Worm (Caenorhabditis elegans): ENCODE measurements around the gene grl-27.

The grl-27 gene

ce11 chrV:3555986-3556385, 19.7 kb downstream of the grl-27 start, which contains the start of gene grl-30:
Gene grl-30, plus strand, starts transcription at chrV:3556286.
- TF ChIP-seq ztf-29 (GFP tag; IDR thresholded peaks at IDR 0.05) (no peak), cog-1 (tag; optimal IDR thresholded peaks at IDR 0.05) (no peak), med-1 (GFP tag; optimal IDR thresholded peaks at IDR 0.05; ENCODE audit: insufficient read depth) (no peak), ztf-23 (GFP tag; IDR thresholded peaks at IDR 0.05) (no peak), flt-1 (GFP tag; IDR thresholded peaks at IDR 0.05) (no peak), ref-1 (GFP tag; conservative IDR thresholded peaks at IDR 0.05) (no peak), T22C8.4 (GFP tag; IDR thresholded peaks at IDR 0.05) (no peak), klf-2 (GFP tag; conservative IDR thresholded peaks at IDR 0.05) (no peak), tab-1 (GFP tag; IDR thresholded peaks at IDR 0.05) (no peak)

ce11 chrV:3554869-3555268, 20.8 kb downstream of the grl-27 start, which contains the start of gene grl-29:
Gene grl-29, minus strand, starts transcription at chrV:3555236.
- TF ChIP-seq klf-2 (GFP tag; conservative IDR thresholded peaks at IDR 0.05) (no peak), flt-1 (GFP tag; IDR thresholded peaks at IDR 0.05) (no peak), ztf-23 (GFP tag; IDR thresholded peaks at IDR 0.05) (0 out of 2 replicates have a peak, but pooled peaks have one; percentile 19)

ce11 chrV:3552740-3553469, 22.8 kb downstream of the grl-27 start, which contains the start of gene T24A6.20:
Gene T24A6.20, plus strand, starts transcription at chrV:3553134.
- TF ChIP-seq cog-1 (tag; optimal IDR thresholded peaks at IDR 0.05) (no peak), tab-1 (GFP tag; IDR thresholded peaks at IDR 0.05) (no peak), klf-2 (GFP tag; conservative IDR thresholded peaks at IDR 0.05) (no peak), ref-1 (GFP tag; conservative IDR thresholded peaks at IDR 0.05) (no peak), T22C8.4 (GFP tag; IDR thresholded peaks at IDR 0.05) (no peak), med-1 (GFP tag; optimal IDR thresholded peaks at IDR 0.05; ENCODE audit: insufficient read depth) (no peak), ztf-23 (GFP tag; IDR thresholded peaks at IDR 0.05) (no peak), ztf-29 (GFP tag; IDR thresholded peaks at IDR 0.05) (no peak), flt-1 (GFP tag; IDR thresholded peaks at IDR 0.05) (no peak)

- no peak for TF ChIP-seq T22C8.4 (GFP tag; IDR thresholded peaks at IDR 0.05)
- TF ChIP-seq ref-1 (GFP tag; conservative IDR thresholded peaks at IDR 0.05) = no peak
- no peak for TF ChIP-seq klf-2 (GFP tag; conservative IDR thresholded peaks at IDR 0.05)
- TF ChIP-seq ztf-23 (GFP tag; IDR thresholded peaks at IDR 0.05) = no peak
- no peak for TF ChIP-seq flt-1 (GFP tag; IDR thresholded peaks at IDR 0.05)
- TF ChIP-seq ztf-29 (GFP tag; IDR thresholded peaks at IDR 0.05) = no peak
- no peak for TF ChIP-seq med-1 (GFP tag; optimal IDR thresholded peaks at IDR 0.05; ENCODE audit: insufficient read depth)
- TF ChIP-seq cog-1 (tag; optimal IDR thresholded peaks at IDR 0.05) = no peak
- TF ChIP-seq tab-1 (GFP tag; IDR thresholded peaks at IDR 0.05) = no peak
Measured at ce11 chrV:3551765-3552164, 23.9 kb downstream of the grl-27 start, which contains the start of gene grl-28. Gene grl-28, minus strand, starts transcription at chrV:3551865.

ce11 chrV:3549553-3549952, 26.1 kb downstream of the grl-27 start, which contains the start of gene sri-21:
Gene sri-21, plus strand, starts transcription at chrV:3549853.
- TF ChIP-seq ztf-23 (GFP tag; IDR thresholded peaks at IDR 0.05) (no peak), flt-1 (GFP tag; IDR thresholded peaks at IDR 0.05) (no peak), ztf-29 (GFP tag; IDR thresholded peaks at IDR 0.05) (no peak), klf-2 (GFP tag; conservative IDR thresholded peaks at IDR 0.05) (no peak), med-1 (GFP tag; optimal IDR thresholded peaks at IDR 0.05; ENCODE audit: insufficient read depth) (no peak), ref-1 (GFP tag; conservative IDR thresholded peaks at IDR 0.05) (no peak), tab-1 (GFP tag; IDR thresholded peaks at IDR 0.05) (no peak), cog-1 (tag; optimal IDR thresholded peaks at IDR 0.05) (no peak), T22C8.4 (GFP tag; IDR thresholded peaks at IDR 0.05) (no peak)

ce11 chrV:3548798-3549197, 26.9 kb downstream of the grl-27 start, which contains the start of gene srw-130:
Gene srw-130, minus strand, starts transcription at chrV:3548898.
- TF ChIP-seq ref-1 (GFP tag; conservative IDR thresholded peaks at IDR 0.05) (no peak), klf-2 (GFP tag; conservative IDR thresholded peaks at IDR 0.05) (no peak), flt-1 (GFP tag; IDR thresholded peaks at IDR 0.05) (no peak), med-1 (GFP tag; optimal IDR thresholded peaks at IDR 0.05; ENCODE audit: insufficient read depth) (no peak), ztf-29 (GFP tag; IDR thresholded peaks at IDR 0.05) (no peak), T22C8.4 (GFP tag; IDR thresholded peaks at IDR 0.05) (no peak), tab-1 (GFP tag; IDR thresholded peaks at IDR 0.05) (no peak), cog-1 (tag; optimal IDR thresholded peaks at IDR 0.05) (no peak), ztf-23 (GFP tag; IDR thresholded peaks at IDR 0.05) (no peak)

ce11 chrV:3546517-3546916, 29.1 kb downstream of the grl-27 start, which contains the start of gene srbc-68:
Gene srbc-68, minus strand, starts transcription at chrV:3546617.
- TF ChIP-seq ref-1 (GFP tag; conservative IDR thresholded peaks at IDR 0.05) (no peak), ztf-23 (GFP tag; IDR thresholded peaks at IDR 0.05) (no peak), ztf-29 (GFP tag; IDR thresholded peaks at IDR 0.05) (no peak), med-1 (GFP tag; optimal IDR thresholded peaks at IDR 0.05; ENCODE audit: insufficient read depth) (no peak), T22C8.4 (GFP tag; IDR thresholded peaks at IDR 0.05) (no peak), tab-1 (GFP tag; IDR thresholded peaks at IDR 0.05) (no peak), cog-1 (tag; optimal IDR thresholded peaks at IDR 0.05) (no peak), flt-1 (GFP tag; IDR thresholded peaks at IDR 0.05) (no peak), klf-2 (GFP tag; conservative IDR thresholded peaks at IDR 0.05) (no peak)

- no peak for TF ChIP-seq flt-1 (GFP tag; IDR thresholded peaks at IDR 0.05)
Measured at ce11 chrV:3543344-3543743, 32.3 kb downstream of the grl-27 start, which contains the start of gene nhr-222. Gene nhr-222, minus strand, starts transcription at chrV:3543444.

- TF ChIP-seq flt-1 (GFP tag; IDR thresholded peaks at IDR 0.05) = no peak
- TF ChIP-seq ztf-29 (GFP tag; IDR thresholded peaks at IDR 0.05) = no peak
- TF ChIP-seq med-1 (GFP tag; optimal IDR thresholded peaks at IDR 0.05; ENCODE audit: insufficient read depth) = no peak
- no peak for TF ChIP-seq ztf-23 (GFP tag; IDR thresholded peaks at IDR 0.05)
- TF ChIP-seq cog-1 (tag; optimal IDR thresholded peaks at IDR 0.05) = no peak
Measured at ce11 chrV:3541117-3541516, 34.5 kb downstream of the grl-27 start, which contains the start of gene srbc-67. Gene srbc-67, minus strand, starts transcription at chrV:3541217.

ce11 chrV:3538307-3538706, 37.4 kb downstream of the grl-27 start, which contains the start of gene nhr-93:
Gene nhr-93, minus strand, starts transcription at chrV:3538407.
- TF ChIP-seq ref-1 (GFP tag; conservative IDR thresholded peaks at IDR 0.05) (no peak), flt-1 (GFP tag; IDR thresholded peaks at IDR 0.05) (no peak), ztf-29 (GFP tag; IDR thresholded peaks at IDR 0.05) (no peak), tab-1 (GFP tag; IDR thresholded peaks at IDR 0.05) (no peak)
